Fruit fly (Drosophila melanogaster) whole organism: ENCODE data around the gene NimB3.

Source experiments
- CG8478 ChIP-seq: fragments of >200 bp; optimal IDR thresholded peaks from 2 replicates; lab custom pipeline; 2018; ENCODE audit warnings: inconsistent platforms
- Dll ChIP-seq: fragments of >200 bp; optimal IDR thresholded peaks from 2 replicates; lab custom pipeline; 2017

dm6 chr2L:14013478-14013877 is 45.7 kb upstream of the NimB3 start:
- TF ChIP-seq CG8478 (lab: Kevin White, UChicago) (no peak), Dll (lab: Kevin White, UChicago) (no peak)
